Worm (Caenorhabditis elegans): ENCODE measurements around the gene gmeb-3.

ce11 chrIII:3743367-3743766 is 24.9 kb upstream of the gmeb-3 start:
- no peak for TF ChIP-seq flt-1 (GFP tag; IDR thresholded peaks at IDR 0.05)
- TF ChIP-seq ama-1 (optimal IDR thresholded peaks at IDR 0.05), result no peak
- no peak for TF ChIP-seq tbx-11 (GFP tag; IDR thresholded peaks at IDR 0.05)
- TF ChIP-seq aly-1 (tag; optimal IDR thresholded peaks at IDR 0.05), result no peak
- no peak for TF ChIP-seq scrt-1 (GFP tag; IDR thresholded peaks at IDR 0.05)
- TF ChIP-seq ceh-36 (tag; optimal IDR thresholded peaks at IDR 0.05), result no peak
- TF ChIP-seq sea-1 (GFP tag; conservative IDR thresholded peaks at IDR 0.05), result no peak
- no peak for TF ChIP-seq B0310.2 (tag; optimal IDR thresholded peaks at IDR 0.05)
- TF ChIP-seq tbx-37 (GFP tag; conservative IDR thresholded peaks at IDR 0.05), result no peak
